Worm (Caenorhabditis elegans): ENCODE measurements around the gene C25F9.11.

ce11 chrV:19400619-19401018 lies 32.3 kb downstream of the C25F9.11 start, which contains the start of gene srw-86:
- no peak for TF ChIP-seq lin-13 (GFP tag; optimal IDR thresholded peaks at IDR 0.05)
- no peak for TF ChIP-seq fos-1 (tag; optimal IDR thresholded peaks at IDR 0.05)
- no peak for TF ChIP-seq elt-3 (tag; optimal IDR thresholded peaks at IDR 0.05)
- no peak for TF ChIP-seq unc-62 (GFP tag; optimal IDR thresholded peaks at IDR 0.05)
- no peak for TF ChIP-seq nhr-237 (tag; optimal IDR thresholded peaks at IDR 0.05)
- TF ChIP-seq ceh-16 (tag; optimal IDR thresholded peaks at IDR 0.05), result no peak
